Worm (Caenorhabditis elegans) whole organism, L1 larva: ENCODE measurements around the gene tor-2.

Experiments
- C04F5.9 ChIP-seq: sonication (generic microtip); optimal IDR thresholded peaks from 2 replicates; lab custom pipeline; 2016; ENCODE audit warnings: missing genetic modification characterization, missing compliant biosample characterization
- F16B12.6 ChIP-seq: fragments of 150-350 bp; optimal IDR thresholded peaks from 2 replicates; lab custom pipeline; 2014; ENCODE audit warnings: missing biosample characterization, missing genetic modification characterization
- Y116A8C.19 ChIP-seq: sonication (generic microtip); optimal IDR thresholded peaks from 2 replicates; lab custom pipeline; 2016; ENCODE audit warnings: missing compliant biosample characterization, missing genetic modification characterization, borderline replicate concordance
- alr-1 ChIP-seq: fragments of 200-800 bp; sonication (Bioruptor generic); optimal IDR thresholded peaks from 2 replicates; lab custom pipeline; 2018; ENCODE audit warnings: borderline replicate concordance, mild to moderate bottlenecking, missing genetic modification characterization, missing compliant biosample characterization
- ceh-63 ChIP-seq: fragments of 200-800 bp; sonication (Bioruptor generic); optimal IDR thresholded peaks from 2 replicates; lab custom pipeline; 2018; ENCODE audit warnings: mild to moderate bottlenecking, missing genetic modification characterization, missing compliant biosample characterization
- ceh-8 ChIP-seq: fragments of 200-800 bp; sonication (Bioruptor generic); optimal IDR thresholded peaks from 2 replicates; lab custom pipeline; 2018; ENCODE audit warnings: mild to moderate bottlenecking, missing genetic modification characterization, moderate library complexity, missing compliant biosample characterization
- ceh-82 ChIP-seq, 3 experiments: fragments of 150-350 bp in 1 of 3; sonication (generic microtip) in 2 of 3; optimal IDR thresholded peaks; 2 replicates each; lab custom pipeline; 2014 to 2017; ENCODE audit warnings: missing biosample characterization in 3 of 3, missing genetic modification characterization in 3 of 3
- ces-1 ChIP-seq: fragments of 150-350 bp; optimal IDR thresholded peaks from 2 replicates; lab custom pipeline; 2014; ENCODE audit warnings: missing biosample characterization, missing genetic modification reagents, missing genetic modification characterization
- dpl-1 ChIP-seq, 3 experiments: fragments of 150-350 bp in 2 of 3; sonication (generic microtip) in 1 of 3; optimal IDR thresholded peaks; 2 replicates each; lab custom pipeline; 2014 to 2017; ENCODE audit warnings: missing biosample characterization in 3 of 3, missing genetic modification characterization in 3 of 3, missing genetic modification reagents in 3 of 3
- dsc-1 ChIP-seq: sonication (generic microtip); optimal IDR thresholded peaks from 2 replicates; lab custom pipeline; 2016; ENCODE audit warnings: mild to moderate bottlenecking, missing genetic modification characterization, missing compliant biosample characterization
- egl-27 ChIP-seq, 2 experiments: fragments of 150-350 bp in 1 of 2; sonication (generic microtip); optimal IDR thresholded peaks; 3 replicates each; lab custom pipeline; 2017 to 2018; ENCODE audit warnings: missing biosample characterization in 2 of 2, missing genetic modification characterization in 2 of 2, missing genetic modification reagents in 2 of 2
- elt-3 ChIP-seq, 6 experiments: fragments of 150-350 bp in 1 of 6; sonication (generic microtip); optimal IDR thresholded peaks; 2 replicates each; lab custom pipeline; 2017 to 2018; ENCODE audit warnings: missing biosample characterization in 6 of 6, missing genetic modification characterization in 6 of 6, inconsistent platforms in 1 of 6
- ets-5 ChIP-seq: fragments of 200-800 bp; sonication (Bioruptor generic); IDR thresholded peaks from 2 replicates; pipeline ENCODE4 v1.3.6; 2022; ENCODE audit warnings: missing genetic modification characterization, missing compliant biosample characterization
- fkh-4 ChIP-seq: sonication (generic microtip); optimal IDR thresholded peaks from 2 replicates; lab custom pipeline; 2016; ENCODE audit warnings: missing compliant biosample characterization, missing genetic modification characterization, borderline replicate concordance
- fkh-8 ChIP-seq: sonication (generic microtip); optimal IDR thresholded peaks from 2 replicates; lab custom pipeline; 2016; ENCODE audit warnings: mild to moderate bottlenecking, missing genetic modification characterization, missing compliant biosample characterization
- irx-1 ChIP-seq: sonication (generic microtip); optimal IDR thresholded peaks from 2 replicates; lab custom pipeline; 2016; ENCODE audit warnings: missing genetic modification characterization, missing compliant biosample characterization
- isw-1 ChIP-seq: fragments of 200-800 bp; sonication (Bioruptor generic); IDR thresholded peaks from 2 replicates; pipeline ENCODE4 v1.3.6; 2022; ENCODE audit warnings: missing genetic modification characterization, missing compliant biosample characterization
- lin-13 ChIP-seq: fragments of 150-350 bp; optimal IDR thresholded peaks from 2 replicates; lab custom pipeline; 2014; ENCODE audit warnings: missing biosample characterization, missing genetic modification reagents, missing genetic modification characterization
- lin-14 ChIP-seq: fragments of 200-800 bp; sonication (Bioruptor generic); optimal IDR thresholded peaks from 2 replicates; lab custom pipeline; 2018; ENCODE audit warnings: mild to moderate bottlenecking, missing genetic modification characterization, moderate library complexity, missing compliant biosample characterization
- lin-15B ChIP-seq: fragments of 150-350 bp; sonication (generic microtip); optimal IDR thresholded peaks from 3 replicates; lab custom pipeline; 2014; ENCODE audit warnings: missing biosample characterization, missing genetic modification characterization
- lin-39 ChIP-seq: fragments of 150-350 bp; optimal IDR thresholded peaks from 2 replicates; lab custom pipeline; 2014; ENCODE audit warnings: missing biosample characterization, missing genetic modification reagents, missing genetic modification characterization
- lsy-2 ChIP-seq, 2 experiments: fragments of 150-350 bp; optimal IDR thresholded peaks; 2 replicates each; lab custom pipeline; 2014; ENCODE audit warnings: missing biosample characterization in 2 of 2, missing genetic modification characterization in 2 of 2
- mab-9 ChIP-seq: fragments of 200-800 bp; sonication (Bioruptor generic); IDR thresholded peaks from 2 replicates; pipeline ENCODE4 v1.3.6; 2022; ENCODE audit warnings: missing genetic modification reagents, missing genetic modification characterization, missing compliant biosample characterization
- mdl-1 ChIP-seq, 2 experiments: fragments of 150-350 bp; optimal IDR thresholded peaks; 2 replicates each; lab custom pipeline; 2014 to 2017; ENCODE audit warnings: missing biosample characterization in 2 of 2, missing genetic modification characterization in 2 of 2, inconsistent platforms in 1 of 2
- mef-2 ChIP-seq: fragments of 150-350 bp; optimal IDR thresholded peaks from 2 replicates; lab custom pipeline; 2014; ENCODE audit warnings: missing biosample characterization, missing genetic modification characterization
- nhr-237 ChIP-seq: fragments of 150-350 bp; optimal IDR thresholded peaks from 2 replicates; lab custom pipeline; 2014; ENCODE audit warnings: missing biosample characterization, missing genetic modification characterization
- nhr-71 ChIP-seq: sonication (generic microtip); optimal IDR thresholded peaks from 2 replicates; lab custom pipeline; 2016; ENCODE audit warnings: mild to moderate bottlenecking, missing genetic modification characterization, moderate library complexity, missing compliant biosample characterization
- nhr-77 ChIP-seq: fragments of 150-350 bp; optimal IDR thresholded peaks from 2 replicates; lab custom pipeline; 2014; ENCODE audit warnings: missing biosample characterization, missing genetic modification characterization
- nhr-90 ChIP-seq: sonication (generic microtip); optimal IDR thresholded peaks from 2 replicates; lab custom pipeline; 2016; ENCODE audit warnings: mild to moderate bottlenecking, missing genetic modification characterization, missing compliant biosample characterization; ENCODE audit not compliant: poor library complexity
- pag-3 ChIP-seq: sonication (generic microtip); optimal IDR thresholded peaks from 2 replicates; lab custom pipeline; 2017; ENCODE audit warnings: missing genetic modification characterization, mild to moderate bottlenecking, missing compliant biosample characterization, antibody characterized with exemption, borderline replicate concordance; ENCODE audit not compliant: insufficient read depth
- rnt-1 ChIP-seq: sonication (generic microtip); optimal IDR thresholded peaks from 2 replicates; lab custom pipeline; 2016; ENCODE audit warnings: mild to moderate bottlenecking, missing genetic modification characterization, moderate library complexity, missing compliant biosample characterization
- tbx-2 ChIP-seq: sonication (generic microtip); optimal IDR thresholded peaks from 2 replicates; lab custom pipeline; 2016; ENCODE audit warnings: missing genetic modification characterization, missing compliant biosample characterization
- unc-130 ChIP-seq: fragments of 150-350 bp; optimal IDR thresholded peaks from 2 replicates; lab custom pipeline; 2017; ENCODE audit warnings: missing biosample characterization, missing genetic modification characterization, inconsistent platforms
- unc-30 ChIP-seq: sonication (generic microtip); optimal IDR thresholded peaks from 2 replicates; lab custom pipeline; 2017; ENCODE audit warnings: missing biosample characterization, missing genetic modification characterization
- unc-86 ChIP-seq: sonication (generic microtip); optimal IDR thresholded peaks from 2 replicates; lab custom pipeline; 2016; ENCODE audit warnings: missing genetic modification characterization, missing compliant biosample characterization
- unc-98 ChIP-seq: fragments of 200-800 bp; sonication (Bioruptor generic); IDR thresholded peaks from 2 replicates; pipeline ENCODE4 v1.3.6; 2022; ENCODE audit warnings: missing genetic modification characterization, missing compliant biosample characterization
- vab-15 ChIP-seq: sonication (generic microtip); optimal IDR thresholded peaks from 2 replicates; lab custom pipeline; 2017; ENCODE audit warnings: missing genotype, mild to moderate bottlenecking, missing genetic modification characterization, missing compliant biosample characterization
- xbp-1 ChIP-seq: sonication (generic microtip); optimal IDR thresholded peaks from 2 replicates; lab custom pipeline; 2016; ENCODE audit warnings: missing genetic modification characterization, missing compliant biosample characterization
- ztf-4 ChIP-seq: fragments of 150-350 bp; optimal IDR thresholded peaks from 2 replicates; lab custom pipeline; 2014; ENCODE audit warnings: missing biosample characterization, missing genetic modification characterization

The tor-2 gene

DNA sequence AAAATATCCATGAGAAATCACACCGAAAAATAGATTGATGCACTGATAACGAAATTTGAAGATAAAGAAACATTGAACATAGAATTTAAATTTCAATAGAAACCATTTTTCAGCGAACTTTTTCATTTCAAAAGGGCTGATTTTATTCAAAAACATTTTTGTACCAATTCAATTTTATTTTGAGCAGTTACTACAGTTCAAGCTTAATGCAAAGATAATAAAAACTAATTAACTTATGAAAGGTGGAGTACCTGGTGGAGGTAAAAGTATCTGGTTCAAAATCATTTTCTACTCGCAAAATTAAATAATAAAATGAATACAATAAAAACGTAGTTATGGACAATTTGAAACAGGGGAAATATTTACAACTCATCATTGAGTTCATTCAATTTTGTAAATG, at the start of gene tor-2:
tor-2 (minus strand) TSS at position 101 of the 400 bp plus-strand sequence.
- no peak for TF ChIP-seq lin-13 (GFP tag; lab: Kevin White, UChicago)
- TF ChIP-seq pag-3 (tag; lab: Kevin White, UChicago) = no peak
- no peak for TF ChIP-seq vab-15

- TF ChIP-seq unc-86 (tag; lab: Kevin White, UChicago) (peak; percentile 36), nhr-90 (tag; lab: Kevin White, UChicago) (peak; percentile 13), nhr-77 (tag; lab: Kevin White, UChicago) (no peak), lsy-2 (tag; optimal IDR thresholded peaks at IDR 0.05; lab: Kevin White, UChicago) (no peak), isw-1 (GFP tag; lab: Robert Waterston, UW) (no peak), tbx-2 (tag; lab: Kevin White, UChicago) (no peak), vab-15 (no peak), ceh-8 (GFP tag; lab: Kevin White, UChicago) (no peak), elt-3 (tag; optimal IDR thresholded peaks at IDR 0.05; lab: Kevin White, UChicago) (no peak), rnt-1 (tag; lab: Kevin White, UChicago) (no peak), irx-1 (tag; lab: Kevin White, UChicago) (no peak), dpl-1 (GFP tag; optimal IDR thresholded peaks at IDR 0.05; lab: Kevin White, UChicago) (no peak), nhr-237 (no peak), ztf-4 (tag; lab: Kevin White, UChicago) (no peak), Y116A8C.19 (no peak), mdl-1 (tag; optimal IDR thresholded peaks at IDR 0.05; lab: Kevin White, UChicago) (no peak), nhr-71 (tag; lab: Kevin White, UChicago) (no peak), fkh-8 (no peak), ets-5 (no peak), unc-98 (GFP tag; lab: Robert Waterston, UW) (no peak), ceh-82 (tag; optimal IDR thresholded peaks at IDR 0.05; lab: Kevin White, UChicago) (peak in 1 of 3 experiments; percentile 27), dsc-1 (tag; lab: Kevin White, UChicago) (no peak), xbp-1 (tag; lab: Kevin White, UChicago) (peak; percentile 46), lin-15B (tag; lab: Kevin White, UChicago) (no peak), pag-3 (tag; lab: Kevin White, UChicago) (no peak), unc-130 (tag; lab: Kevin White, UChicago) (no peak), lin-39 (tag; lab: Kevin White, UChicago) (no peak), mef-2 (tag; lab: Kevin White, UChicago) (no peak), fkh-4 (tag; lab: Kevin White, UChicago) (no peak), lin-14 (GFP tag; lab: Kevin White, UChicago) (peak; percentile 90), alr-1 (tag; lab: Kevin White, UChicago) (no peak), mab-9 (GFP tag; lab: Robert Waterston, UW) (no peak), C04F5.9 (tag; lab: Kevin White, UChicago) (no peak), egl-27 (tag; optimal IDR thresholded peaks at IDR 0.05; lab: Kevin White, UChicago) (peak in 1 of 2 experiments; percentile 65), lin-13 (GFP tag; lab: Kevin White, UChicago) (no peak), unc-30 (tag; lab: Kevin White, UChicago) (no peak), ceh-63 (GFP tag; lab: Kevin White, UChicago) (no peak), F16B12.6 (no peak), ces-1 (GFP tag; lab: Kevin White, UChicago) (no peak)
- TF ChIP-seq, all 84 proteins: peak for 6
Measured at ce11 chrIV:14033502-14033751, 49.5 kb upstream of the tor-2 start.
